Fruit fly (Drosophila melanogaster) whole organism, embryonic: Measurements from ENCODE around the gene CG12948.

Experiments used
- Bdp1 ChIP-seq: fragments of 200-800 bp; sonication (Bioruptor generic); optimal IDR thresholded peaks from 3 replicates; lab custom pipeline; 2016; ENCODE audit warnings: missing biosample characterization, missing genetic modification characterization
- CG10267 ChIP-seq: fragments of 200-800 bp; sonication (Bioruptor generic); optimal IDR thresholded peaks from 2 replicates; lab custom pipeline; 2018; ENCODE audit warnings: missing biosample characterization, mild to moderate bottlenecking, missing genetic modification characterization, moderate library complexity
- CG10979 ChIP-seq: fragments of 200-800 bp; sonication (Bioruptor generic); optimal IDR thresholded peaks from 2 replicates; lab custom pipeline; 2018; ENCODE audit warnings: missing biosample characterization, mild to moderate bottlenecking, missing genetic modification characterization, moderate library complexity
- CG11696 ChIP-seq: fragments of 200-800 bp; sonication (Bioruptor generic); IDR thresholded peaks from 2 replicates; pipeline ENCODE4 v1.3.6; 2022; ENCODE audit warnings: missing biosample characterization, missing genetic modification characterization
- CG12659 ChIP-seq: fragments of 200-800 bp; sonication (Bioruptor generic); optimal IDR thresholded peaks from 3 replicates; lab custom pipeline; 2017; ENCODE audit warnings: mild to moderate bottlenecking, missing biosample characterization, missing genetic modification reagents, missing genetic modification characterization
- CG14860 ChIP-seq: fragments of 200-800 bp; sonication (Bioruptor generic); IDR thresholded peaks from 3 replicates; pipeline ENCODE4 v1.3.6; 2022; ENCODE audit warnings: missing biosample characterization, missing genetic modification characterization; ENCODE audit not compliant: partially characterized antibody
- CG16815 ChIP-seq: fragments of 200-800 bp; sonication (Bioruptor generic); optimal IDR thresholded peaks from 3 replicates; lab custom pipeline; 2017; ENCODE audit warnings: missing biosample characterization, mild to moderate bottlenecking, missing genetic modification characterization
- CG17612 ChIP-seq: fragments of 200-800 bp; sonication (Bioruptor generic); IDR thresholded peaks from 2 replicates; pipeline ENCODE4 v1.3.6; 2022; ENCODE audit warnings: missing biosample characterization, missing genetic modification characterization
- CG2199 ChIP-seq: fragments of 200-800 bp; sonication (Bioruptor generic); IDR thresholded peaks from 3 replicates; pipeline ENCODE4 v1.3.6; 2022; ENCODE audit warnings: missing biosample characterization, missing genetic modification characterization
- CG30403 ChIP-seq: fragments of 200-800 bp; sonication (Bioruptor generic); optimal IDR thresholded peaks from 3 replicates; lab custom pipeline; 2016; ENCODE audit warnings: missing biosample characterization, missing genetic modification characterization
- CG31441 ChIP-seq: fragments of 200-800 bp; sonication (Bioruptor generic); IDR thresholded peaks from 2 replicates; pipeline ENCODE4 v1.3.6; 2022; ENCODE audit warnings: missing biosample characterization, missing genetic modification characterization
- CG7556 ChIP-seq: fragments of 200-800 bp; sonication (Bioruptor generic); optimal IDR thresholded peaks from 2 replicates; lab custom pipeline; 2017; ENCODE audit warnings: missing biosample characterization, mild to moderate bottlenecking, missing genetic modification characterization
- CG7928 ChIP-seq: fragments of 200-800 bp; sonication (Bioruptor generic); optimal IDR thresholded peaks from 2 replicates; lab custom pipeline; 2017; ENCODE audit warnings: missing biosample characterization, mild to moderate bottlenecking, missing genetic modification characterization
- CG8089 ChIP-seq: fragments of 200-800 bp; sonication (Bioruptor generic); optimal IDR thresholded peaks from 3 replicates; lab custom pipeline; 2016; ENCODE audit warnings: missing biosample characterization, missing genetic modification characterization
- CG8944 ChIP-seq: fragments of 200-800 bp; sonication (Bioruptor generic); optimal IDR thresholded peaks from 3 replicates; lab custom pipeline; 2016; ENCODE audit warnings: missing biosample characterization, missing genetic modification characterization
- CG9797 ChIP-seq: fragments of 200-800 bp; sonication (Bioruptor generic); optimal IDR thresholded peaks from 3 replicates; lab custom pipeline; 2018; ENCODE audit warnings: missing biosample characterization, mild to moderate bottlenecking, missing genetic modification characterization
- CG9817 ChIP-seq: fragments of 200-800 bp; sonication (Bioruptor generic); optimal IDR thresholded peaks from 2 replicates; lab custom pipeline; 2018; ENCODE audit warnings: missing biosample characterization, mild to moderate bottlenecking, missing genetic modification characterization, moderate library complexity
- Deaf1 ChIP-seq: fragments of 200-800 bp; optimal IDR thresholded peaks from 3 replicates; lab custom pipeline; 2019; ENCODE audit warnings: missing biosample characterization, mild to moderate bottlenecking, missing genetic modification characterization, moderate library complexity
- Ets65A ChIP-seq: fragments of 200-800 bp; sonication (Bioruptor generic); peaks from one replicate; lab custom pipeline; 2016; ENCODE audit warnings: missing biosample characterization, missing genetic modification characterization
- HmgZ ChIP-seq: fragments of 200-800 bp; sonication (Bioruptor generic); optimal IDR thresholded peaks from 2 replicates; lab custom pipeline; 2018; ENCODE audit warnings: missing biosample characterization, mild to moderate bottlenecking, missing genetic modification characterization
- Hmr ChIP-seq: fragments of 200-800 bp; sonication (Bioruptor generic); optimal IDR thresholded peaks from 3 replicates; lab custom pipeline; 2017; ENCODE audit warnings: mild to moderate bottlenecking, missing biosample characterization, missing genetic modification reagents, missing genetic modification characterization
- Hr78 ChIP-seq, 2 experiments: fragments of 200-800 bp in 1 of 2; fragments of >200 bp in 1 of 2; sonication (Bioruptor generic) in 1 of 2; optimal IDR thresholded peaks; 2 replicates each; lab custom pipeline; 2017 to 2019; ENCODE audit warnings: missing biosample characterization in 2 of 2, missing genetic modification characterization in 2 of 2, mild to moderate bottlenecking in 1 of 2, moderate library complexity in 1 of 2
- Lim3 ChIP-seq: fragments of 200-800 bp; sonication (Bioruptor generic); IDR thresholded peaks from 2 replicates; pipeline ENCODE4 v1.3.6; 2022; ENCODE audit warnings: missing biosample characterization, missing genetic modification characterization
- MESR4 ChIP-seq: fragments of 200-800 bp; sonication (Bioruptor generic); optimal IDR thresholded peaks from 2 replicates; lab custom pipeline; 2018; ENCODE audit warnings: missing biosample characterization, mild to moderate bottlenecking, missing genetic modification characterization, moderate library complexity
- MTF-1 ChIP-seq: fragments of 200-800 bp; sonication (Bioruptor generic); optimal IDR thresholded peaks from 2 replicates; lab custom pipeline; 2018; ENCODE audit warnings: missing biosample characterization, mild to moderate bottlenecking, missing genetic modification characterization, borderline replicate concordance
- Nf-YA ChIP-seq: fragments of 200-800 bp; sonication (Bioruptor generic); IDR thresholded peaks from 2 replicates; pipeline ENCODE4 v1.3.6; 2022; ENCODE audit warnings: missing biosample characterization, missing genetic modification characterization
- Six4 ChIP-seq: fragments of 200-800 bp; sonication (Bioruptor generic); optimal IDR thresholded peaks from 2 replicates; lab custom pipeline; 2016; ENCODE audit warnings: missing biosample characterization, missing genetic modification characterization
- Sry-β ChIP-seq: fragments of 200-800 bp; sonication (Bioruptor generic); optimal IDR thresholded peaks from 2 replicates; lab custom pipeline; 2018; ENCODE audit warnings: missing biosample characterization, mild to moderate bottlenecking, missing genetic modification characterization, moderate library complexity
- Trl ChIP-seq, 3 experiments: fragments of >200 bp in 2 of 3; fragments of 200-800 bp in 1 of 3; sonication (Bioruptor generic) in 1 of 3; optimal IDR thresholded peaks; 2 replicates in 1 of 3; 3 replicates in 2 of 3; lab custom pipeline; 2016 to 2017; ENCODE audit warnings: missing biosample characterization in 1 of 3, missing genetic modification characterization in 1 of 3
- amos ChIP-seq: fragments of 200-800 bp; sonication (Bioruptor generic); IDR thresholded peaks from 2 replicates; pipeline ENCODE4 v1.3.6; 2022; ENCODE audit warnings: missing biosample characterization, missing genetic modification characterization; ENCODE audit not compliant: partially characterized antibody
- crc ChIP-seq: fragments of 200-800 bp; sonication (Bioruptor generic); optimal IDR thresholded peaks from 2 replicates; lab custom pipeline; 2016; ENCODE audit warnings: missing biosample characterization, missing genetic modification characterization
- gfzf ChIP-seq: fragments of 200-800 bp; sonication (Bioruptor generic); optimal IDR thresholded peaks from 2 replicates; lab custom pipeline; 2016; ENCODE audit warnings: missing biosample characterization, mild to moderate bottlenecking, missing genetic modification characterization, moderate library complexity
- hbn ChIP-seq: fragments of 200-800 bp; sonication (Bioruptor generic); IDR thresholded peaks from 2 replicates; pipeline ENCODE4 v1.3.6; 2022; ENCODE audit warnings: missing biosample characterization, missing genetic modification characterization; ENCODE audit not compliant: partially characterized antibody
- lbe ChIP-seq: fragments of 200-800 bp; sonication (Bioruptor generic); optimal IDR thresholded peaks from 2 replicates; lab custom pipeline; 2016; ENCODE audit warnings: missing biosample characterization, mild to moderate bottlenecking, missing genetic modification characterization
- lmd ChIP-seq: fragments of 200-800 bp; sonication (Bioruptor generic); IDR thresholded peaks from 2 replicates; pipeline ENCODE4 v1.3.6; 2022; ENCODE audit warnings: missing biosample characterization, missing genetic modification characterization
- luna ChIP-seq: fragments of 200-800 bp; sonication (Bioruptor generic); optimal IDR thresholded peaks from 2 replicates; lab custom pipeline; 2016; ENCODE audit warnings: missing biosample characterization, missing genetic modification characterization
- mam ChIP-seq: fragments of 200-800 bp; sonication (Bioruptor generic); optimal IDR thresholded peaks from 3 replicates; lab custom pipeline; 2016; ENCODE audit warnings: missing biosample characterization, missing genetic modification characterization
- oc ChIP-seq: fragments of 200-800 bp; sonication (Bioruptor generic); optimal IDR thresholded peaks from 2 replicates; lab custom pipeline; 2018; ENCODE audit warnings: missing biosample characterization, mild to moderate bottlenecking, missing genetic modification characterization, moderate library complexity
- pfk ChIP-seq: fragments of 200-800 bp; sonication (Bioruptor generic); optimal IDR thresholded peaks from 2 replicates; lab custom pipeline; 2018; ENCODE audit warnings: missing biosample characterization, mild to moderate bottlenecking, missing genetic modification characterization, moderate library complexity
- ranshi ChIP-seq: fragments of 200-800 bp; sonication (Bioruptor generic); IDR thresholded peaks from 2 replicates; pipeline ENCODE4 v1.3.6; 2022; ENCODE audit warnings: missing biosample characterization, missing genetic modification characterization
- scrt ChIP-seq: fragments of 200-800 bp; sonication (Bioruptor generic); optimal IDR thresholded peaks from 2 replicates; lab custom pipeline; 2018; ENCODE audit warnings: missing biosample characterization, mild to moderate bottlenecking, missing genetic modification characterization, moderate library complexity
- seq ChIP-seq: fragments of 200-800 bp; sonication (Bioruptor generic); IDR thresholded peaks from 2 replicates; pipeline ENCODE4 v1.3.6; 2022; ENCODE audit warnings: missing biosample characterization, missing genetic modification characterization
- slou ChIP-seq: fragments of 200-800 bp; sonication (Bioruptor generic); optimal IDR thresholded peaks from 3 replicates; lab custom pipeline; 2016; ENCODE audit warnings: missing biosample characterization, missing genetic modification characterization
- so ChIP-seq: fragments of 200-800 bp; sonication (Bioruptor generic); IDR thresholded peaks from 3 replicates; pipeline ENCODE4 v1.3.6; 2022; ENCODE audit warnings: missing biosample characterization, missing genetic modification characterization
- sug ChIP-seq: fragments of 200-800 bp; optimal IDR thresholded peaks from 2 replicates; lab custom pipeline; 2019; ENCODE audit warnings: missing biosample characterization, mild to moderate bottlenecking, missing genetic modification characterization, moderate library complexity
- toy ChIP-seq: fragments of 200-800 bp; sonication (Bioruptor generic); IDR thresholded peaks from 2 replicates; pipeline ENCODE4 v1.3.6; 2022; ENCODE audit warnings: missing biosample characterization, missing genetic modification characterization
- tx ChIP-seq: fragments of 200-800 bp; sonication (Bioruptor generic); optimal IDR thresholded peaks from 2 replicates; lab custom pipeline; 2016; ENCODE audit warnings: missing biosample characterization, missing genetic modification characterization
- vvl ChIP-seq: fragments of 200-800 bp; sonication (Bioruptor generic); IDR thresholded peaks from 2 replicates; pipeline ENCODE4 v1.3.6; 2022; ENCODE audit warnings: missing biosample characterization, missing genetic modification characterization
- zen ChIP-seq: fragments of 200-800 bp; sonication (Bioruptor generic); optimal IDR thresholded peaks from 3 replicates; lab custom pipeline; 2018; ENCODE audit warnings: missing biosample characterization, mild to moderate bottlenecking, missing genetic modification characterization, moderate library complexity
- zen2 ChIP-seq: fragments of 200-800 bp; sonication (Bioruptor generic); IDR thresholded peaks from 3 replicates; pipeline ENCODE4 v1.3.6; 2022; ENCODE audit warnings: missing biosample characterization, missing genetic modification characterization; ENCODE audit not compliant: partially characterized antibody
- zfh2 ChIP-seq: fragments of 200-800 bp; sonication (Bioruptor generic); optimal IDR thresholded peaks from 2 replicates; lab custom pipeline; 2016; ENCODE audit warnings: missing biosample characterization, missing genetic modification characterization

CG12948 gene

dm6 chr3R:9710886-9711285 is 36.7 kb downstream of the CG12948 start, which contains the start of the genes trbd and dmt (continued):
- TF ChIP-seq CG9797 (GFP tag; lab: Kevin White, UChicago) (peak; percentile 96), crc (GFP tag; lab: Kevin White, UChicago) (no peak), Trl (optimal IDR thresholded peaks at IDR 0.05; lab: Kevin White, UChicago) (no peak), Trl (GFP tag; optimal IDR thresholded peaks at IDR 0.05; lab: Kevin White, UChicago) (peak; percentile 71), gfzf (GFP tag; lab: Kevin White, UChicago) (peak; percentile 99), Six4 (GFP tag; lab: Kevin White, UChicago) (no peak), Sry-β (GFP tag; lab: Kevin White, UChicago) (no peak), luna (GFP tag; lab: Kevin White, UChicago) (peak; percentile 46), MTF-1 (GFP tag; lab: Kevin White, UChicago) (no peak), toy (GFP tag; lab: Robert Waterston, UW) (no peak), CG12659 (GFP tag; lab: Kevin White, UChicago) (peak; percentile 95), Deaf1 (no peak), CG8089 (peak; percentile 44), vvl (GFP tag; lab: Robert Waterston, UW) (no peak), HmgZ (tag; lab: Kevin White, UChicago) (peak; percentile 88), CG9817 (tag; lab: Kevin White, UChicago) (no peak), CG7556 (GFP tag; lab: Kevin White, UChicago) (no peak), CG31441 (GFP tag; lab: Robert Waterston, UW) (no peak), Ets65A (peak; percentile 98), CG14860 (no peak), hbn (GFP tag; lab: Robert Waterston, UW) (no peak), zen (peak; percentile 69), pfk (no peak), Lim3 (no peak), Bdp1 (GFP tag; lab: Kevin White, UChicago) (peak; percentile 55), CG30403 (GFP tag; lab: Kevin White, UChicago) (peak; percentile 58), zen2 (GFP tag; lab: Robert Waterston, UW) (no peak), lmd (GFP tag; lab: Robert Waterston, UW) (no peak), oc (tag; lab: Kevin White, UChicago) (no peak), CG8944 (GFP tag; lab: Kevin White, UChicago) (peak; percentile 55), CG17612 (GFP tag; lab: Robert Waterston, UW) (no peak), CG11696 (GFP tag; lab: Robert Waterston, UW) (no peak), CG16815 (GFP tag; lab: Kevin White, UChicago) (peak; percentile 12), zfh2 (GFP tag; lab: Kevin White, UChicago) (peak; percentile 81), CG10267 (peak; percentile 98), Hr78 (GFP tag; optimal IDR thresholded peaks at IDR 0.05; lab: Kevin White, UChicago) (no peak), Hmr (GFP tag; lab: Kevin White, UChicago) (no peak), sug (tag; lab: Kevin White, UChicago) (no peak), slou (no peak), so (GFP tag; lab: Robert Waterston, UW) (no peak), tx (GFP tag; lab: Kevin White, UChicago) (peak; percentile 58), lbe (GFP tag; lab: Kevin White, UChicago) (no peak), CG2199 (GFP tag; lab: Robert Waterston, UW) (no peak), amos (GFP tag; lab: Robert Waterston, UW) (no peak), ranshi (GFP tag; lab: Robert Waterston, UW) (no peak), CG10979 (tag; lab: Kevin White, UChicago) (peak; percentile 34), mam (GFP tag; lab: Kevin White, UChicago) (peak; percentile 81), scrt (no peak), Nf-YA (GFP tag; lab: Robert Waterston, UW) (no peak), MESR4 (peak; percentile 94), seq (GFP tag; lab: Robert Waterston, UW) (no peak), CG7928 (GFP tag; lab: Kevin White, UChicago) (peak; percentile 99)
